Fruit fly (Drosophila melanogaster) whole organism, adult: ENCODE measurements around the gene CG2901.

Experiments used
- CG11617 ChIP-seq: fragments of 200-800 bp; sonication (Bioruptor generic); optimal IDR thresholded peaks from 2 replicates; lab custom pipeline; 2017; ENCODE audit warnings: mild to moderate bottlenecking, missing biosample characterization, missing genetic modification reagents, missing genetic modification characterization
- CG12768 ChIP-seq: fragments of 200-800 bp; sonication (Bioruptor generic); optimal IDR thresholded peaks from 2 replicates; lab custom pipeline; 2017; ENCODE audit warnings: missing biosample characterization, missing genetic modification characterization, mild to moderate bottlenecking, moderate library complexity, missing genetic modification reagents
- CG14711 ChIP-seq: fragments of 200-800 bp; sonication (Bioruptor generic); optimal IDR thresholded peaks from 2 replicates; lab custom pipeline; 2018; ENCODE audit warnings: missing biosample characterization, mild to moderate bottlenecking, missing genetic modification characterization, moderate library complexity
- CG1620 ChIP-seq: fragments of 200-800 bp; sonication (Bioruptor generic); optimal IDR thresholded peaks from 2 replicates; lab custom pipeline; 2016; ENCODE audit warnings: missing biosample characterization, missing genetic modification characterization
- CG33017 ChIP-seq: fragments of 200-800 bp; sonication (Bioruptor generic); optimal IDR thresholded peaks from 2 replicates; lab custom pipeline; 2018; ENCODE audit warnings: missing biosample characterization, mild to moderate bottlenecking, missing genetic modification characterization, moderate library complexity
- CG5204 ChIP-seq: fragments of 200-800 bp; sonication (Bioruptor generic); optimal IDR thresholded peaks from 2 replicates; lab custom pipeline; 2016; ENCODE audit warnings: missing biosample characterization, missing genetic modification characterization
- CG7045 ChIP-seq: fragments of 200-800 bp; sonication (Bioruptor generic); optimal IDR thresholded peaks from 2 replicates; lab custom pipeline; 2017; ENCODE audit warnings: missing biosample characterization, mild to moderate bottlenecking, missing genetic modification characterization
- CG7101 ChIP-seq: fragments of 200-800 bp; sonication (Bioruptor generic); optimal IDR thresholded peaks from 2 replicates; lab custom pipeline; 2018; ENCODE audit warnings: missing biosample characterization, mild to moderate bottlenecking, missing genetic modification characterization, moderate library complexity
- Clk ChIP-seq: fragments of 200-800 bp; sonication (Bioruptor generic); optimal IDR thresholded peaks from 2 replicates; lab custom pipeline; 2017; ENCODE audit warnings: missing biosample characterization, missing genetic modification characterization
- Crg-1 ChIP-seq: fragments of 200-800 bp; sonication (Bioruptor generic); optimal IDR thresholded peaks from 2 replicates; lab custom pipeline; 2016; ENCODE audit warnings: missing biosample characterization, missing genetic modification characterization
- Hr96 ChIP-seq: fragments of 200-800 bp; sonication (Bioruptor generic); optimal IDR thresholded peaks from 2 replicates; lab custom pipeline; 2016; ENCODE audit warnings: missing biosample characterization, missing genetic modification characterization
- Mnt ChIP-seq: fragments of 200-800 bp; sonication (Bioruptor generic); optimal IDR thresholded peaks from 2 replicates; lab custom pipeline; 2016; ENCODE audit warnings: missing biosample characterization, mild to moderate bottlenecking, missing genetic modification characterization
- bab1 ChIP-seq: fragments of 200-800 bp; sonication (Bioruptor generic); optimal IDR thresholded peaks from 3 replicates; lab custom pipeline; 2019; ENCODE audit warnings: missing biosample characterization, mild to moderate bottlenecking, missing genetic modification characterization, moderate library complexity
- cic ChIP-seq: fragments of 200-800 bp; sonication (Bioruptor generic); optimal IDR thresholded peaks from 2 replicates; lab custom pipeline; 2017; ENCODE audit warnings: missing biosample characterization, mild to moderate bottlenecking, missing genetic modification characterization, moderate library complexity
- cnc ChIP-seq, 2 experiments: fragments of >200 bp; optimal IDR thresholded peaks; 2 replicates each; lab custom pipeline; 2017
- kay ChIP-seq: fragments of 200-800 bp; sonication (Bioruptor generic); peaks from one replicate; lab custom pipeline; 2016; ENCODE audit warnings: missing biosample characterization, missing genetic modification characterization, borderline replicate concordance
- pad ChIP-seq: fragments of 200-800 bp; sonication (Bioruptor generic); optimal IDR thresholded peaks from 3 replicates; lab custom pipeline; 2017; ENCODE audit warnings: missing biosample characterization, missing genetic modification characterization, mild to moderate bottlenecking, moderate library complexity, missing genetic modification reagents
- tj ChIP-seq: fragments of 200-800 bp; sonication (Bioruptor generic); optimal IDR thresholded peaks from 3 replicates; lab custom pipeline; 2017; ENCODE audit warnings: missing biosample characterization, mild to moderate bottlenecking, missing genetic modification characterization, moderate library complexity
- toe ChIP-seq: fragments of 200-800 bp; sonication (Bioruptor generic); optimal IDR thresholded peaks from 2 replicates; lab custom pipeline; 2016; ENCODE audit warnings: missing biosample characterization, missing genetic modification characterization

The CG2901 gene

dm6 chrX:3874452-3874851 is 46.5 kb downstream of the CG2901 start:
- TF ChIP-seq Mnt (no peak), CG12768 (no peak), pad (GFP tag; lab: Kevin White, UChicago) (no peak), cnc (optimal IDR thresholded peaks at IDR 0.05; lab: Kevin White, UChicago) (no peak), CG7101 (tag; lab: Kevin White, UChicago) (no peak), toe (GFP tag; lab: Kevin White, UChicago) (no peak), CG33017 (no peak), CG14711 (tag; lab: Kevin White, UChicago) (no peak), tj (no peak), Hr96 (GFP tag; lab: Kevin White, UChicago) (no peak), CG5204 (GFP tag; lab: Kevin White, UChicago) (no peak)

DNA sequence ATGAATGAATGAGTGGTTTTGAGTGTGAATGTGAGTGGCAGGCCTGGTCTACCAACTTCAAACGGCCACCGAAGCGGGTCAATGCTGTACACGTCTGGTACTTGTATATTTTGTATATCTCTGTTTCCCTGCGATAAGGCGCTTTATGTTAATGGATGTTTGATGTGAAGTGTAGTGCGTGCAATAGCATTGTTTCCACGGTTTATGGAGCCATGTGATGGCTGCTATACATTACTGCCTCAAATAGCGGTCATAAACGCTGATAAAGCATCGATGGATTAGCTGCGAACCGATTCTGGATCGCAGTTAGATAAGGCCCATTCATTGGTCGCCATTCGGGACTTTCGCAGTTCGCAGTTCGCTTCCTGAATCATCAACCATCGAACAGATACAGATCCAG is 47.0 kb downstream of the CG2901 start:
- TF ChIP-seq CG7101 (tag; lab: Kevin White, UChicago) (no peak), CG5204 (GFP tag; lab: Kevin White, UChicago) (no peak), CG7045 (GFP tag; lab: Kevin White, UChicago) (no peak), Clk (GFP tag; lab: Kevin White, UChicago) (no peak), CG33017 (no peak), toe (GFP tag; lab: Kevin White, UChicago) (no peak), bab1 (no peak), Hr96 (GFP tag; lab: Kevin White, UChicago) (no peak), pad (GFP tag; lab: Kevin White, UChicago) (no peak), cic (no peak), Mnt (no peak), tj (no peak), CG1620 (GFP tag; lab: Kevin White, UChicago) (no peak), CG14711 (tag; lab: Kevin White, UChicago) (no peak), CG12768 (no peak), CG11617 (GFP tag; lab: Kevin White, UChicago) (no peak), Crg-1 (GFP tag; lab: Kevin White, UChicago) (no peak)

DNA sequence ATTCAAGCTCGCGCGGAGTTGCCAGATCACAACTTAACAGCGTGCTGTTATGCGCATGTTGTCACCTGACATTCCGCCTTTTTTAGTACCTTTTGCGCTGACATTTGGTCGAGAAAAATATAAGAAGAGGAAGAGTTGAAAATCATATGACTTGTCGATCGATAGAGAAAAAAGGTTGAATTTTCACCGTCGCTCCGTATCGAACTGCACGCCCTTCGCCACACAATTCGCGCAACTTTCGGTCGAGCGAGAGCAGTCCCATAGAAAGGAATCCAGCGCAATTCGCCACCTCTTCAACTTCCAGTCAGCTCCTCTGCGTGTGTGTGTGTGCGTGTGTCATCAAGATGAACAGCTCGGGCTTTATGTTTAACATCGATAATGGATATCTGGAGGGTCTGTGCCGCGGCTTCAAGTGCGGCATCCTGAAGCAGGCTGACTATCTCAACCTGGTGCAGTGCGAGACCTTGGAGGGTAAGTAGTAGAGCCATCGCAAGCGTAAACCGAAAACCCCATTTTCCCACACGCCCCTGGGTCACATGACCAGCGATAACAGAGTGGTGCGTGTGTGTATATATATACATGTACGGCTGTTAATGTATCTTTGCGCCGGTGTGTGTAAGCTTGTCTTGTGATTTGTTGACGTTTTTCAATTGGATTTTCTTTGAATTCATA is 52.8 kb downstream of the CG2901 start, which contains the start of gene VhaAC39-1:
Gene VhaAC39-1 (plus strand): TSS at position 104 of the 672 bp plus-strand sequence.
- TF ChIP-seq CG12768, result no peak
- peak; percentile 15 for TF ChIP-seq Mnt
- TF ChIP-seq kay (GFP tag; lab: Kevin White, UChicago), result peak; percentile 25
- no peak for TF ChIP-seq Clk (GFP tag; lab: Kevin White, UChicago)
- TF ChIP-seq CG11617 (GFP tag; lab: Kevin White, UChicago), result peak; percentile 4
- TF ChIP-seq bab1, result peak; percentile 25
- peak; percentile 1 for TF ChIP-seq tj
